Worm (Caenorhabditis elegans): ENCODE data around the gene B0554.7.

B0554.7 gene

DNA sequence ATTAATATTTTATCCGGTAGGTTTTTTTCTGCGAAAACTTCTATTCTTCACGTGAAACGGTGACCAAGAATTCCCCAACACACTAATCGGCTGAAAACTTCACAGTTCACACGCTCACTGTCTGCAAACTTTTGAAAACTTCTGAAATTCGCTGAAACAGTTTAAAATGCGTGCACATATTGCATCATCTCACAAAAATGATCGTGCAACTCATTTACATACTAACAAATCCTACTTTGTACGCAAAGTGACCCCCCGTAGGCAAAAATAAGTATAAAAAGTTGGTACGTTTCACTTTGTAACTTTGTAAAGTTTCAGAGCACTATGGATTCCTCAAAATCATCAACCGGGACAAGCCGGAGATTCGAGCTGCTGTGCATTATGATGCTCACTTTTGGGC, 52.4 kb downstream of the B0554.7 start, which contains the start of gene ZK6.6:
Gene ZK6.6, plus strand, starts transcription at position 301 of the 400 bp plus-strand sequence.
- TF ChIP-seq nhr-76 (tag; optimal IDR thresholded peaks at IDR 0.05) = no peak
- peak; percentile 20 for TF ChIP-seq gei-8 (GFP tag; optimal IDR thresholded peaks at IDR 0.05)
